Worm (Caenorhabditis elegans): ENCODE measurements around the gene F11C1.4.

DNA sequence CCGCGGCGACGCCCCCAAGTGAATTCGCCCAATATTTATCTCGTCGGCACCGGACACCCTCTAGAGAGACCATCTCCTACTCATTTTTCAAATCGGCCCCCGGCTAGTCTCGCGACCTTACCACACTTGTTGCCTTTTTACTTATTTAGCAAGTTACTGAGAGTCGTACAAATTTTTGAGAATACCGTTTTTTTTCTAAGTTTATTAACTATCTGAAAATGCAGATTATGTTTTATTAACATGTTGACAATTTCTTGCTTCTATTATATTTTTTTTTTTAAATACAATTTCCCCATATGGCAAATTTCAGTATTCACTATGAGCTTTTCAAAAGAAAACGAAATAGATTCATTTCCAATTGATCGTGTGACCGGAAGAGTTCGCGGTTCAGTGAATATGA lies at the start of gene F11C1.4, which contains the start of gene F11C1.10:
- TF ChIP-seq nhr-76 (tag; optimal IDR thresholded peaks at IDR 0.05), result no peak
- TF ChIP-seq mdl-1 (tag; optimal IDR thresholded peaks at IDR 0.05), result no peak
- TF ChIP-seq efl-1 (optimal IDR thresholded peaks at IDR 0.05), result no peak
- TF ChIP-seq efl-1 (GFP tag; optimal IDR thresholded peaks at IDR 0.05 in 1 of 2), result no peak
- no peak for TF ChIP-seq elt-3 (tag; optimal IDR thresholded peaks at IDR 0.05)
- TF ChIP-seq lsy-2 (tag; optimal IDR thresholded peaks at IDR 0.05), result no peak
